In genomic region chr2L:8416350-8417046, dm6 we compare ENCODE assay signal across 6 fruit fly cellular contexts.
A peak's percentile ranks its signal among the peaks of the same experiment; 100 is the strongest.
TF ChIP-seq lines count a peak whose summit lies in the region.

No protein-coding gene starts in this region.

- no peak for TF ChIP-seq CTCF in whole organism, embryonic (GFP tag; optimal IDR thresholded peaks at IDR 0.05; lab: Kevin White, UChicago)

TF ChIP-seq in whole organism, 6 proteins besides CTCF, POLR2A, EP300 and RAD21:
- TF ChIP-seq psq (optimal IDR thresholded peaks at IDR 0.05; lab: Kevin White, UChicago) (no peak), Dll (optimal IDR thresholded peaks at IDR 0.05; lab: Kevin White, UChicago) (peak; percentile 53)

TF ChIP-seq in whole organism, adult, 20 proteins besides CTCF, POLR2A, EP300 and RAD21:
- TF ChIP-seq Clk (GFP tag; optimal IDR thresholded peaks at IDR 0.05; lab: Kevin White, UChicago) (no peak), bab1 (GFP tag; optimal IDR thresholded peaks at IDR 0.05; lab: Kevin White, UChicago) (peak; percentile 8), Hr96 (GFP tag; optimal IDR thresholded peaks at IDR 0.05; lab: Kevin White, UChicago) (peak; percentile 33), CG1620 (GFP tag; optimal IDR thresholded peaks at IDR 0.05; lab: Kevin White, UChicago) (no peak), CG33017 (tag; optimal IDR thresholded peaks at IDR 0.05; lab: Kevin White, UChicago) (peak; percentile 1), CG7045 (GFP tag; optimal IDR thresholded peaks at IDR 0.05; lab: Kevin White, UChicago) (peak; percentile 5), Crg-1 (GFP tag; optimal IDR thresholded peaks at IDR 0.05; lab: Kevin White, UChicago) (no peak), CG14711 (tag; optimal IDR thresholded peaks at IDR 0.05; lab: Kevin White, UChicago) (no peak), CG5204 (GFP tag; optimal IDR thresholded peaks at IDR 0.05; lab: Kevin White, UChicago) (no peak), cic (GFP tag; optimal IDR thresholded peaks at IDR 0.05; lab: Kevin White, UChicago) (peak; percentile 19), tj (GFP tag; optimal IDR thresholded peaks at IDR 0.05; lab: Kevin White, UChicago) (peak; percentile 10)

TF ChIP-seq in whole organism, embryonic, 481 proteins besides CTCF, POLR2A, EP300 and RAD21 (continues in another document):
- TF ChIP-seq CG10654 (GFP tag; optimal IDR thresholded peaks at IDR 0.05; lab: Kevin White, UChicago) (no peak), nmo (GFP tag; optimal IDR thresholded peaks at IDR 0.05; lab: Kevin White, UChicago) (no peak), CG10959 (GFP tag; IDR thresholded peaks at IDR 0.05; lab: Robert Waterston, UW) (no peak), gcm2 (GFP tag; optimal IDR thresholded peaks at IDR 0.05; lab: Kevin White, UChicago) (no peak), lola (GFP tag; optimal IDR thresholded peaks at IDR 0.05; lab: Kevin White, UChicago) (no peak), gro (GFP tag; optimal IDR thresholded peaks at IDR 0.05; lab: Kevin White, UChicago) (peak; percentile 24), CG33557 (GFP tag; optimal IDR thresholded peaks at IDR 0.05; lab: Kevin White, UChicago) (no peak), CG9609 (GFP tag; optimal IDR thresholded peaks at IDR 0.05; lab: Kevin White, UChicago) (peak; percentile 25), CG8478 (optimal IDR thresholded peaks at IDR 0.05; lab: Kevin White, UChicago) (no peak), CG12391 (tag; optimal IDR thresholded peaks at IDR 0.05; lab: Kevin White, UChicago) (no peak), CG11695 (GFP tag; IDR thresholded peaks at IDR 0.05; lab: Robert Waterston, UW) (no peak), Hr3 (GFP tag; optimal IDR thresholded peaks at IDR 0.05; lab: Kevin White, UChicago) (no peak), Hmx (GFP tag; optimal IDR thresholded peaks at IDR 0.05; lab: Kevin White, UChicago) (no peak), pan (optimal IDR thresholded peaks at IDR 0.05; lab: Kevin White, UChicago) (no peak), pan (GFP tag; optimal IDR thresholded peaks at IDR 0.05 in 1 of 2, IDR thresholded peaks at IDR 0.05 in 1 of 2) (peak in 1 of 2 experiments; percentile 25), ATbp (GFP tag; optimal IDR thresholded peaks at IDR 0.05; lab: Kevin White, UChicago) (no peak), Drgx (GFP tag; IDR thresholded peaks at IDR 0.05; lab: Robert Waterston, UW) (no peak; the same call in 1 of the 2 replicates), Dip2 (GFP tag; IDR thresholded peaks at IDR 0.05; lab: Robert Waterston, UW) (no peak), CG14710 (tag; optimal IDR thresholded peaks at IDR 0.05; lab: Kevin White, UChicago) (no peak), CG7556 (GFP tag; optimal IDR thresholded peaks at IDR 0.05; lab: Kevin White, UChicago) (no peak), slou (GFP tag; optimal IDR thresholded peaks at IDR 0.05; lab: Kevin White, UChicago) (no peak)

TF ChIP-seq in whole organism, prepupa, 60 proteins besides CTCF, POLR2A, EP300 and RAD21 (continues in another document):
- TF ChIP-seq fd59A (GFP tag; optimal IDR thresholded peaks at IDR 0.05; lab: Kevin White, UChicago) = peak; percentile 65
- TF ChIP-seq Blimp-1 (GFP tag; optimal IDR thresholded peaks at IDR 0.05; lab: Kevin White, UChicago) = peak; percentile 29
- TF ChIP-seq Smox (GFP tag; optimal IDR thresholded peaks at IDR 0.05; lab: Kevin White, UChicago) = peak; percentile 73
- peak; percentile 98 for TF ChIP-seq Sox14 (GFP tag; optimal IDR thresholded peaks at IDR 0.05; lab: Kevin White, UChicago)
- TF ChIP-seq Eip75B (GFP tag; optimal IDR thresholded peaks at IDR 0.05; lab: Kevin White, UChicago) = peak; percentile 89
- peak; percentile 30 for TF ChIP-seq CG11902 (GFP tag; optimal IDR thresholded peaks at IDR 0.05; lab: Kevin White, UChicago)
- peak; percentile 82 for TF ChIP-seq CG6163 (GFP tag; IDR thresholded peaks at IDR 0.05; lab: Robert Waterston, UW)
- no peak for TF ChIP-seq Gug (GFP tag; IDR thresholded peaks at IDR 0.05; lab: Robert Waterston, UW)
- peak; percentile 14 for TF ChIP-seq dac (GFP tag; optimal IDR thresholded peaks at IDR 0.05; lab: Kevin White, UChicago)
- TF ChIP-seq CG31627 (GFP tag; optimal IDR thresholded peaks at IDR 0.05; lab: Kevin White, UChicago) = peak; percentile 73
- peak; percentile 80 for TF ChIP-seq Met (GFP tag; optimal IDR thresholded peaks at IDR 0.05; lab: Kevin White, UChicago)
- TF ChIP-seq CG10669 (GFP tag; optimal IDR thresholded peaks at IDR 0.05; lab: Kevin White, UChicago) = peak; percentile 77
- TF ChIP-seq cyc (GFP tag; optimal IDR thresholded peaks at IDR 0.05; lab: Kevin White, UChicago) = peak; percentile 72
- peak; percentile 76 for TF ChIP-seq CG6792 (GFP tag; optimal IDR thresholded peaks at IDR 0.05; lab: Kevin White, UChicago)
- peak; percentile 65 for TF ChIP-seq acj6 (GFP tag; optimal IDR thresholded peaks at IDR 0.05; lab: Kevin White, UChicago)
- peak; percentile 78 for TF ChIP-seq Hr39 (GFP tag; optimal IDR thresholded peaks at IDR 0.05; lab: Kevin White, UChicago)
- TF ChIP-seq CG32006 (GFP tag; optimal IDR thresholded peaks at IDR 0.05; lab: Kevin White, UChicago) = peak; percentile 65
- TF ChIP-seq lz (GFP tag; optimal IDR thresholded peaks at IDR 0.05; lab: Kevin White, UChicago) = peak; percentile 79
- TF ChIP-seq CG6276 (GFP tag; optimal IDR thresholded peaks at IDR 0.05; lab: Kevin White, UChicago) = peak; percentile 16
- peak; percentile 62 for TF ChIP-seq fd85E (GFP tag; optimal IDR thresholded peaks at IDR 0.05; lab: Kevin White, UChicago)

TF ChIP-seq in whole organism, pupa, 21 proteins besides CTCF, POLR2A, EP300 and RAD21:
- TF ChIP-seq CG4496 (GFP tag; IDR thresholded peaks at IDR 0.05; lab: Robert Waterston, UW) (peak; percentile 65), CG13204 (GFP tag; optimal IDR thresholded peaks at IDR 0.05; lab: Kevin White, UChicago) (peak; percentile 66), EcR (GFP tag; optimal IDR thresholded peaks at IDR 0.05; lab: Kevin White, UChicago) (peak; percentile 97), CG10348 (GFP tag; IDR thresholded peaks at IDR 0.05; lab: Robert Waterston, UW) (no peak), CG17806 (tag; optimal IDR thresholded peaks at IDR 0.05; lab: Kevin White, UChicago) (peak; percentile 65), rn (GFP tag; IDR thresholded peaks at IDR 0.05; lab: Robert Waterston, UW) (no peak), Pif1B (GFP tag; optimal IDR thresholded peaks at IDR 0.05; lab: Kevin White, UChicago) (peak; percentile 68), Ets98B (GFP tag; IDR thresholded peaks at IDR 0.05; lab: Robert Waterston, UW) (peak; percentile 30; the same call in 1 of the 2 replicates), D1 (tag; optimal IDR thresholded peaks at IDR 0.05; lab: Kevin White, UChicago) (peak; percentile 0), CG15710 (tag; optimal IDR thresholded peaks at IDR 0.05; lab: Kevin White, UChicago) (peak; percentile 60), fd96Ca (GFP tag; IDR thresholded peaks at IDR 0.05; lab: Robert Waterston, UW) (0 out of 3 replicates have a peak, but pooled peaks have one; percentile 62), Snoo (tag; optimal IDR thresholded peaks at IDR 0.05; lab: Kevin White, UChicago) (peak; percentile 69), CG34367 (tag; optimal IDR thresholded peaks at IDR 0.05; lab: Kevin White, UChicago) (peak; percentile 61), gl (tag; optimal IDR thresholded peaks at IDR 0.05; lab: Kevin White, UChicago) (peak; percentile 61), CG14655 (GFP tag; optimal IDR thresholded peaks at IDR 0.05; lab: Kevin White, UChicago) (peak; percentile 72), Pif1A (GFP tag; optimal IDR thresholded peaks at IDR 0.05; lab: Kevin White, UChicago) (peak; percentile 82), CG12605 (GFP tag; IDR thresholded peaks at IDR 0.05; lab: Robert Waterston, UW) (peak; percentile 35; the same call in 1 of the 2 replicates), CG8301 (tag; optimal IDR thresholded peaks at IDR 0.05; lab: Kevin White, UChicago) (peak; percentile 59), CG9948 (tag; optimal IDR thresholded peaks at IDR 0.05; lab: Kevin White, UChicago) (peak; percentile 65), CG32121 (GFP tag; IDR thresholded peaks at IDR 0.05; lab: Robert Waterston, UW) (peak; percentile 19; the same call in 1 of the 2 replicates), CG8159 (tag; optimal IDR thresholded peaks at IDR 0.05; lab: Kevin White, UChicago) (peak; percentile 69)

TF ChIP-seq in whole organism, wandering third instar larva, 38 proteins besides CTCF, POLR2A, EP300 and RAD21 (continues in another document):
- TF ChIP-seq N (GFP tag; optimal IDR thresholded peaks at IDR 0.05; lab: Kevin White, UChicago) = no peak
- no peak for TF ChIP-seq Rel (GFP tag; optimal IDR thresholded peaks at IDR 0.05; lab: Kevin White, UChicago)
- peak; percentile 52 for TF ChIP-seq Rel (tag; optimal IDR thresholded peaks at IDR 0.05; lab: Kevin White, UChicago)
- TF ChIP-seq br (GFP tag; optimal IDR thresholded peaks at IDR 0.05; lab: Kevin White, UChicago) = peak; percentile 73
- TF ChIP-seq GATAd (GFP tag; optimal IDR thresholded peaks at IDR 0.05; lab: Kevin White, UChicago) = no peak
- TF ChIP-seq CG32264 (GFP tag; optimal IDR thresholded peaks at IDR 0.05; lab: Kevin White, UChicago) = peak; percentile 1
- TF ChIP-seq brk (GFP tag; optimal IDR thresholded peaks at IDR 0.05; lab: Kevin White, UChicago) = peak; percentile 37
- no peak for TF ChIP-seq Hr83 (GFP tag; optimal IDR thresholded peaks at IDR 0.05; lab: Kevin White, UChicago; ENCODE audit: poor library complexity, severe bottlenecking)
- no peak for TF ChIP-seq dsf (GFP tag; optimal IDR thresholded peaks at IDR 0.05; lab: Kevin White, UChicago; ENCODE audit: borderline replicate concordance)
- TF ChIP-seq Sp1 (GFP tag; optimal IDR thresholded peaks at IDR 0.05; lab: Kevin White, UChicago) = peak; percentile 67
- peak; percentile 79 for TF ChIP-seq Hnf4 (GFP tag; optimal IDR thresholded peaks at IDR 0.05; lab: Kevin White, UChicago)
- TF ChIP-seq pan (optimal IDR thresholded peaks at IDR 0.05; lab: Kevin White, UChicago) = no peak
- TF ChIP-seq Dif (GFP tag; optimal IDR thresholded peaks at IDR 0.05; lab: Kevin White, UChicago; ENCODE audit: partially characterized antibody) = peak; percentile 77
- TF ChIP-seq psq (GFP tag; optimal IDR thresholded peaks at IDR 0.05; lab: Kevin White, UChicago) = peak; percentile 100
- TF ChIP-seq Hr78 (GFP tag; optimal IDR thresholded peaks at IDR 0.05; lab: Kevin White, UChicago) = no peak
- peak; percentile 59 for TF ChIP-seq HLH106 (tag; optimal IDR thresholded peaks at IDR 0.05; lab: Kevin White, UChicago)
- no peak for TF ChIP-seq Mio (GFP tag; optimal IDR thresholded peaks at IDR 0.05; lab: Kevin White, UChicago)
- peak; percentile 60 for TF ChIP-seq Jra (GFP tag; optimal IDR thresholded peaks at IDR 0.05; lab: Kevin White, UChicago)
- TF ChIP-seq Dfd (GFP tag; optimal IDR thresholded peaks at IDR 0.05; lab: Kevin White, UChicago) = no peak
- no peak for TF ChIP-seq jim (GFP tag; optimal IDR thresholded peaks at IDR 0.05; lab: Kevin White, UChicago)
- TF ChIP-seq ey (GFP tag; optimal IDR thresholded peaks at IDR 0.05; lab: Kevin White, UChicago) = peak; percentile 81
- TF ChIP-seq dl (GFP tag; optimal IDR thresholded peaks at IDR 0.05; lab: Kevin White, UChicago; ENCODE audit: insufficient read depth in 1 of 2, partially characterized antibody in 2 of 2) = peak; percentile 83 to 87
- TF ChIP-seq OdsH (GFP tag; optimal IDR thresholded peaks at IDR 0.05; lab: Kevin White, UChicago) = peak; percentile 49
- TF ChIP-seq CG9705 (GFP tag; optimal IDR thresholded peaks at IDR 0.05; lab: Kevin White, UChicago) = peak; percentile 36
- TF ChIP-seq dmrt93B (GFP tag; optimal IDR thresholded peaks at IDR 0.05; lab: Kevin White, UChicago) = peak; percentile 35
